Worm (Caenorhabditis elegans): ENCODE measurements around the gene pyc-1.

DNA sequence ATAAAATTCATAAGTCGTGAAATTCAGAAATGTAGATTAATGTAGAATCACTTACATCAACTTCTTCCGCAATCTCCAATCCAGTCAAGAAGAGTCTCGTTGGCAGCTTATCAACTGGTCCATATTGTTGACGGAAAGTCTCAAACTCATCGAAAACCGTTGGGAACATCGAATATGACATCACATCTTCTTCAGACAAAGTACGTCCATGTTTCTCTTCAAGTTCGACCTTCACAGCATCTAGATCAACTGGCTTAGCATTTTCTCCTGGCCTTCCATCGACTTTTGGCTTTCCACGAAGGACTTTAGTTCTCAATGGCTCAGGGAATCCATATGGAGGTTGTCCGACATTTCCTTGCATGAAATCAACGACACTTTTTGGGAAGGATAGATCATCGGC lies 3.5 kb downstream of the pyc-1 start:
- TF ChIP-seq snpc-4 (tag; optimal IDR thresholded peaks at IDR 0.05) (no peak), swsn-7 (tag; optimal IDR thresholded peaks at IDR 0.05) (no peak), ceh-88 (GFP tag; IDR thresholded peaks at IDR 0.05) (no peak), unc-98 (GFP tag; IDR thresholded peaks at IDR 0.05) (no peak), ceh-63 (GFP tag; optimal IDR thresholded peaks at IDR 0.05) (no peak), mef-2 (tag; optimal IDR thresholded peaks at IDR 0.05) (no peak), xbp-1 (tag; optimal IDR thresholded peaks at IDR 0.05) (no peak), ama-1 (optimal IDR thresholded peaks at IDR 0.05) (peak; percentile 76), lin-13 (GFP tag; optimal IDR thresholded peaks at IDR 0.05) (no peak), nhr-84 (tag; optimal IDR thresholded peaks at IDR 0.05) (no peak), nhr-77 (tag; optimal IDR thresholded peaks at IDR 0.05) (no peak), nhr-11 (tag; optimal IDR thresholded peaks at IDR 0.05) (no peak)
